Fruit fly (Drosophila melanogaster): ENCODE results near the gene osa.

The osa gene

dm6 chr3R:17700488-17701130 lies 17.5 kb downstream of the osa start (continued):
- peak; percentile 80 for TF ChIP-seq bab2 (GFP tag; optimal IDR thresholded peaks at IDR 0.05)
- TF ChIP-seq BEAF-32 (GFP tag; optimal IDR thresholded peaks at IDR 0.05), result peak; percentile 0
- peak; percentile 98 for TF ChIP-seq CG10366 (GFP tag; IDR thresholded peaks at IDR 0.05)
- peak; percentile 99 for TF ChIP-seq PHDP (tag; optimal IDR thresholded peaks at IDR 0.05)
- peak; percentile 88 for TF ChIP-seq CG4707 (GFP tag; optimal IDR thresholded peaks at IDR 0.05)
- TF ChIP-seq sr (GFP tag; IDR thresholded peaks at IDR 0.05), result peak; percentile 55; the same call in 1 of the 3 replicates
- peak; percentile 94 for TF ChIP-seq CG16815 (GFP tag; optimal IDR thresholded peaks at IDR 0.05)
- peak; percentile 99 for TF ChIP-seq Hr3 (GFP tag; optimal IDR thresholded peaks at IDR 0.05)
- peak; percentile 33 for TF ChIP-seq mirr (GFP tag; optimal IDR thresholded peaks at IDR 0.05)
- TF ChIP-seq CG17361 (GFP tag; IDR thresholded peaks at IDR 0.05), result peak; percentile 100
- TF ChIP-seq CG12769 (tag; optimal IDR thresholded peaks at IDR 0.05), result peak; percentile 77
- no peak for TF ChIP-seq gfzf (GFP tag; optimal IDR thresholded peaks at IDR 0.05)
- peak; percentile 77 for TF ChIP-seq maf-S (GFP tag; optimal IDR thresholded peaks at IDR 0.05)
- TF ChIP-seq btn (GFP tag; optimal IDR thresholded peaks at IDR 0.05), result peak; percentile 39
- TF ChIP-seq D19A (tag; optimal IDR thresholded peaks at IDR 0.05), result peak; percentile 97
- peak in 1 of 2 experiments; percentile 61 for TF ChIP-seq crp (GFP tag; optimal IDR thresholded peaks at IDR 0.05)
- TF ChIP-seq CG18262 (tag; optimal IDR thresholded peaks at IDR 0.05), result peak; percentile 99
- TF ChIP-seq tio (GFP tag; optimal IDR thresholded peaks at IDR 0.05), result no peak
- TF ChIP-seq fd102C (GFP tag; optimal IDR thresholded peaks at IDR 0.05), result no peak
- no peak for TF ChIP-seq CG14860 (GFP tag; IDR thresholded peaks at IDR 0.05; ENCODE audit: partially characterized antibody)
- TF ChIP-seq ash1 (GFP tag; optimal IDR thresholded peaks at IDR 0.05), result peak; percentile 84
- peak; percentile 96 for TF ChIP-seq ase (GFP tag; IDR thresholded peaks at IDR 0.05)
- peak; percentile 29 for TF ChIP-seq ftz-f1 (GFP tag; optimal IDR thresholded peaks at IDR 0.05)
- TF ChIP-seq CG16779 (GFP tag; IDR thresholded peaks at IDR 0.05), result peak; percentile 85
- peak; percentile 74 for TF ChIP-seq CG8944 (GFP tag; optimal IDR thresholded peaks at IDR 0.05)
- peak; percentile 84 to 97 for TF ChIP-seq dpn (GFP tag; optimal IDR thresholded peaks at IDR 0.05)
- peak in 1 of 2 experiments; percentile 99 for TF ChIP-seq Eip74EF (GFP tag; optimal IDR thresholded peaks at IDR 0.05)
- peak; percentile 93 for TF ChIP-seq ham (GFP tag; IDR thresholded peaks at IDR 0.05)
- TF ChIP-seq lab (GFP tag; optimal IDR thresholded peaks at IDR 0.05), result peak; percentile 99
- no peak for TF ChIP-seq Dfd (GFP tag; optimal IDR thresholded peaks at IDR 0.05)
- peak; percentile 97 for TF ChIP-seq ap (GFP tag; IDR thresholded peaks at IDR 0.05)
- peak; percentile 98 for TF ChIP-seq oc (tag; optimal IDR thresholded peaks at IDR 0.05)
- TF ChIP-seq sd (tag; optimal IDR thresholded peaks at IDR 0.05), result peak; percentile 86
- TF ChIP-seq CG31224 (GFP tag; IDR thresholded peaks at IDR 0.05), result peak; percentile 96
- TF ChIP-seq CG4730 (GFP tag; IDR thresholded peaks at IDR 0.05), result peak; percentile 98
- peak; percentile 60 for TF ChIP-seq Hmx (GFP tag; optimal IDR thresholded peaks at IDR 0.05)
- no peak for TF ChIP-seq CG14965 (GFP tag; optimal IDR thresholded peaks at IDR 0.05; ENCODE audit: borderline replicate concordance)
- TF ChIP-seq crc (GFP tag; optimal IDR thresholded peaks at IDR 0.05), result peak; percentile 73
- peak; percentile 83 for TF ChIP-seq CG10321 (GFP tag; IDR thresholded peaks at IDR 0.05)
- TF ChIP-seq sens (GFP tag), result peak; percentile 97
- TF ChIP-seq kni (GFP tag; optimal IDR thresholded peaks at IDR 0.05), result peak; percentile 69
- peak; percentile 93 for TF ChIP-seq zen (tag; optimal IDR thresholded peaks at IDR 0.05)
- peak; percentile 97 for TF ChIP-seq Mrtf (GFP tag; IDR thresholded peaks at IDR 0.05)
- TF ChIP-seq CG10565 (GFP tag; optimal IDR thresholded peaks at IDR 0.05), result peak; percentile 43
- no peak for TF ChIP-seq sc (optimal IDR thresholded peaks at IDR 0.05)
- peak; percentile 96 for TF ChIP-seq sc (GFP tag; optimal IDR thresholded peaks at IDR 0.05)
- TF ChIP-seq inv (GFP tag; IDR thresholded peaks at IDR 0.05; ENCODE audit: partially characterized antibody), result no peak
- peak; percentile 93 for TF ChIP-seq Max (GFP tag; optimal IDR thresholded peaks at IDR 0.05)
- TF ChIP-seq Ets97D (GFP tag; optimal IDR thresholded peaks at IDR 0.05), result peak; percentile 62
